Worm (Caenorhabditis elegans) whole organism, midembryonic: ENCODE measurements around the gene C11H1.7.

Source experiments
- cog-1 ChIP-seq: sonication (generic microtip); optimal IDR thresholded peaks from 2 replicates; lab custom pipeline; 2016; ENCODE audit warnings: missing genetic modification characterization, missing compliant biosample characterization
- flt-1 ChIP-seq: fragments of 200-800 bp; sonication (Bioruptor generic); IDR thresholded peaks from 2 replicates; pipeline ENCODE4 v1.3.6; 2022; ENCODE audit warnings: missing genetic modification characterization, missing compliant biosample characterization
- tab-1 ChIP-seq: fragments of 200-800 bp; sonication (Bioruptor generic); IDR thresholded peaks from 2 replicates; pipeline ENCODE4 v1.3.6; 2022; ENCODE audit warnings: missing genetic modification characterization, missing compliant biosample characterization
- ztf-23 ChIP-seq: fragments of 200-800 bp; sonication (Bioruptor generic); IDR thresholded peaks from 2 replicates; pipeline ENCODE4 v1.3.6; 2022; ENCODE audit warnings: missing genetic modification reagents, missing genetic modification characterization, missing compliant biosample characterization

- TF ChIP-seq flt-1 (no peak), tab-1 (GFP tag; lab: Robert Waterston, UW) (no peak), cog-1 (tag; lab: Kevin White, UChicago) (no peak), ztf-23 (GFP tag; lab: Robert Waterston, UW) (no peak)
Measured at ce11 chrX:14324289-14324688, 2.9 kb upstream of the C11H1.7 start.
